Fruit fly (Drosophila melanogaster) whole organism, wandering third instar larva: Measurements from ENCODE around the gene CG32679.

Experiments used
- Dfd ChIP-seq: fragments of >200 bp; optimal IDR thresholded peaks from 2 replicates; lab custom pipeline; 2017; ENCODE audit warnings: missing biosample characterization, missing genetic modification characterization
- psq ChIP-seq: fragments of 200-800 bp; sonication (Bioruptor generic); optimal IDR thresholded peaks from 3 replicates; lab custom pipeline; 2017; ENCODE audit warnings: missing biosample characterization, mild to moderate bottlenecking, missing genetic modification characterization, moderate library complexity

The CG32679 gene

DNA sequence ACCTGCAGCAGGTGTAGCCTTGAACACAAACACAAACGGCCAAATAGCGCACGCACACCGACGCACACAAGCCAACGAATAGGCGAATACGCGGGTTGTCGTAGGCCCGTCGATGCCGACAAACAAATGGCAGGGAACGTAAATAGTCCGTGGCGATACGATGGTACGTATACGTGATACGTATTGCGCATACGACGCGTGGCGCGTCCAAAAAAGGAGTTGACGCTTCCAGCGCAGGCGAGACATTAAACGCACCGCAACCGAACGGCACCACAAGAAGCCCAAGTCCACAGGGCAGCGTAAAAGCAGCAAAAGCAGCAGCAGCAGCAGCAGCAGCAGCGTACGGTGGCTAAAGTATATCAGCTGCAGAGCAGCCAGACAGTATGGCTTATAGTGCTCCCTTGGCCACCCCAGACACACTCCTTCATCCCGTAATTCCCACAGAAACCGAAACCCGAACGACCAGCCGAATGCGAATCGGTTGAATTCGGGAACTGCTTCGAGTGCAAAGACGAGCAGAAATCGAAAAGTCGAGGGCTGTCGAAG lies 48.8 kb downstream of the CG32679 start:
- TF ChIP-seq Dfd (GFP tag; lab: Kevin White, UChicago) (peak; percentile 32), psq (GFP tag; lab: Kevin White, UChicago) (no peak)
